Worm (Caenorhabditis elegans): ENCODE data around the gene T24E12.11.

The T24E12.11 gene

ce11 chrII:3779463-3779862 lies at the start of gene T24E12.11:
Gene T24E12.11, minus strand, starts transcription at chrII:3779563.
- TF ChIP-seq nhr-27 (tag; optimal IDR thresholded peaks at IDR 0.05), result no peak
- no peak for TF ChIP-seq hmg-1.2 (GFP tag; IDR thresholded peaks at IDR 0.05)
- TF ChIP-seq unc-62 (GFP tag; optimal IDR thresholded peaks at IDR 0.05), result no peak
- no peak for TF ChIP-seq somi-1 (GFP tag; optimal IDR thresholded peaks at IDR 0.05)
- TF ChIP-seq tbp1 (GFP tag; optimal IDR thresholded peaks at IDR 0.05), result no peak
- no peak for TF ChIP-seq lin-40 (tag; optimal IDR thresholded peaks at IDR 0.05)

- no peak for TF ChIP-seq let-607 (tag; optimal IDR thresholded peaks at IDR 0.05)
- no peak for TF ChIP-seq F33H1.4 (GFP tag; IDR thresholded peaks at IDR 0.05)
- no peak for TF ChIP-seq hmg-1.2 (GFP tag; IDR thresholded peaks at IDR 0.05)
- TF ChIP-seq C06A6.2 (GFP tag; conservative IDR thresholded peaks at IDR 0.05), result no peak
- TF ChIP-seq aptf-2 (GFP tag; conservative IDR thresholded peaks at IDR 0.05), result no peak
- no peak for TF ChIP-seq F37B4.10 (GFP tag; IDR thresholded peaks at IDR 0.05)
- TF ChIP-seq dox-1 (GFP tag; IDR thresholded peaks at IDR 0.05), result no peak
- TF ChIP-seq xnd-1 (tag; optimal IDR thresholded peaks at IDR 0.05), result no peak
- TF ChIP-seq zfh-2 (GFP tag; conservative IDR thresholded peaks at IDR 0.05), result no peak
These were observed 48.4 kb upstream of the T24E12.11 start, which contains the start of gene F54D10.8 for ce11 chrII:3827801-3828200. Gene F54D10.8, minus strand, starts transcription at chrII:3827901.

- TF ChIP-seq rcor-1 (GFP tag; IDR thresholded peaks at IDR 0.05) (no peak), efl-1 (GFP tag; optimal IDR thresholded peaks at IDR 0.05) (no peak), mel-28 (tag; optimal IDR thresholded peaks at IDR 0.05; ENCODE audit: borderline replicate concordance) (no peak), ztf-22 (GFP tag; optimal IDR thresholded peaks at IDR 0.05) (no peak), Y95B8A.8 (GFP tag; IDR thresholded peaks at IDR 0.05) (no peak), ceh-27 (GFP tag; optimal IDR thresholded peaks at IDR 0.05) (no peak), F23B12.7 (tag; optimal IDR thresholded peaks at IDR 0.05; ENCODE audit: insufficient read depth) (no peak), nhr-179 (tag; optimal IDR thresholded peaks at IDR 0.05) (no peak), egl-18 (GFP tag; IDR thresholded peaks at IDR 0.05) (no peak), ztf-26 (tag; optimal IDR thresholded peaks at IDR 0.05) (no peak), hmg-20 (GFP tag; IDR thresholded peaks at IDR 0.05) (no peak), T26A5.8 (tag; optimal IDR thresholded peaks at IDR 0.05) (no peak), gei-17 (GFP tag; optimal IDR thresholded peaks at IDR 0.05) (no peak), F39B2.1 (GFP tag; IDR thresholded peaks at IDR 0.05) (no peak), Y79H2A.3 (GFP tag; conservative IDR thresholded peaks at IDR 0.05) (no peak), C06A6.2 (GFP tag; conservative IDR thresholded peaks at IDR 0.05) (no peak), ZK185.1 (tag; optimal IDR thresholded peaks at IDR 0.05; ENCODE audit: poor library complexity, severe bottlenecking) (no peak), ceh-40 (GFP tag; IDR thresholded peaks at IDR 0.05) (no peak), ceh-58 (GFP tag; IDR thresholded peaks at IDR 0.05) (no peak)
These were observed 44.5 kb upstream of the T24E12.11 start, which contains the start of gene skr-15 for ce11 chrII:3823855-3824254. Gene skr-15, plus strand, starts transcription at chrII:3824155.

ce11 chrII:3821248-3821647 lies 41.9 kb upstream of the T24E12.11 start, which contains the start of gene F54D10.7:
Gene F54D10.7, minus strand, starts transcription at chrII:3821296.
- TF ChIP-seq madf-6 (GFP tag; IDR thresholded peaks at IDR 0.05) (0 out of 2 replicates have a peak, but pooled peaks have one; percentile 15), rcor-1 (GFP tag; IDR thresholded peaks at IDR 0.05) (no peak), aptf-2 (GFP tag; conservative IDR thresholded peaks at IDR 0.05) (peak; percentile 86), F39B2.1 (GFP tag; IDR thresholded peaks at IDR 0.05) (no peak), efl-1 (GFP tag; optimal IDR thresholded peaks at IDR 0.05) (peak; percentile 63), snpc-1.1 (tag; optimal IDR thresholded peaks at IDR 0.05; ENCODE audit: insufficient read depth) (no peak), Y79H2A.3 (GFP tag; conservative IDR thresholded peaks at IDR 0.05) (no peak), T07F8.4 (tag; optimal IDR thresholded peaks at IDR 0.05) (no peak)
